Fruit fly (Drosophila melanogaster) whole organism: ENCODE measurements around the gene Gr93d.

ENCODE experiments used
- CG8478 ChIP-seq: fragments of >200 bp; optimal IDR thresholded peaks from 2 replicates; lab custom pipeline; 2018; ENCODE audit warnings: inconsistent platforms
- usp ChIP-seq: fragments of >200 bp; optimal IDR thresholded peaks from 2 replicates; lab custom pipeline; 2017; ENCODE audit warnings: missing biosample characterization, missing genetic modification characterization, mixed read lengths

- TF ChIP-seq CG8478 (lab: Kevin White, UChicago), result no peak
- TF ChIP-seq usp (GFP tag; lab: Kevin White, UChicago), result no peak
These were observed 1.3 kb downstream of the Gr93d start, which contains the start of gene Gr93c for dm6 chr3R:21845165-21845564.
